Fruit fly (Drosophila melanogaster): Measurements from ENCODE around the gene CG33189.

CG33189 gene

dm6 chr3R:8744198-8744597 lies 36.4 kb downstream of the CG33189 start (continued):
- TF ChIP-seq repo (GFP tag; optimal IDR thresholded peaks at IDR 0.05), result no peak
- no peak for TF ChIP-seq CG2199 (GFP tag; IDR thresholded peaks at IDR 0.05)
- peak; percentile 46 for TF ChIP-seq NfI (GFP tag; optimal IDR thresholded peaks at IDR 0.05)
- TF ChIP-seq CG9817 (tag; optimal IDR thresholded peaks at IDR 0.05), result peak; percentile 29
- no peak for TF ChIP-seq CG6175 (GFP tag; IDR thresholded peaks at IDR 0.05)
- TF ChIP-seq Med (GFP tag), result peak; percentile 52
- TF ChIP-seq gcm2 (GFP tag; optimal IDR thresholded peaks at IDR 0.05), result peak; percentile 24
- TF ChIP-seq Sox102F (GFP tag; optimal IDR thresholded peaks at IDR 0.05), result peak; percentile 58
- TF ChIP-seq ara (GFP tag; IDR thresholded peaks at IDR 0.05), result no peak
- TF ChIP-seq ttk (GFP tag; IDR thresholded peaks at IDR 0.05), result peak; percentile 8; the same call in 1 of the 2 replicates
- peak; percentile 19; the same call in 1 of the 2 replicates for TF ChIP-seq crol (GFP tag; IDR thresholded peaks at IDR 0.05)
- TF ChIP-seq dpn (GFP tag; optimal IDR thresholded peaks at IDR 0.05), result peak in 1 of 2 experiments; percentile 50
- TF ChIP-seq CG32772 (GFP tag; IDR thresholded peaks at IDR 0.05), result 0 out of 2 replicates have a peak, but pooled peaks have one; percentile 44
- TF ChIP-seq Drgx (GFP tag; IDR thresholded peaks at IDR 0.05), result peak; percentile 66
- no peak for TF ChIP-seq Hr78 (GFP tag; optimal IDR thresholded peaks at IDR 0.05)
- TF ChIP-seq Tbp (GFP tag; optimal IDR thresholded peaks at IDR 0.05), result no peak
- no peak for TF ChIP-seq Asciz (GFP tag; optimal IDR thresholded peaks at IDR 0.05)
- TF ChIP-seq ken (GFP tag; IDR thresholded peaks at IDR 0.05), result peak; percentile 33; the same call in 1 of the 3 replicates
- no peak for TF ChIP-seq Spps (tag; optimal IDR thresholded peaks at IDR 0.05)
- TF ChIP-seq CG10267 (tag; optimal IDR thresholded peaks at IDR 0.05), result peak; percentile 17
- no peak for TF ChIP-seq CG6765 (GFP tag; optimal IDR thresholded peaks at IDR 0.05)
- no peak for TF ChIP-seq schlank (tag; optimal IDR thresholded peaks at IDR 0.05)
- TF ChIP-seq CG13424 (tag; optimal IDR thresholded peaks at IDR 0.05), result peak; percentile 52
- no peak for TF ChIP-seq Hand (GFP tag; optimal IDR thresholded peaks at IDR 0.05)
- 0 out of 2 replicates have a peak, but pooled peaks have one; percentile 32 for TF ChIP-seq dimm (GFP tag; IDR thresholded peaks at IDR 0.05)
- TF ChIP-seq CG7556 (GFP tag; optimal IDR thresholded peaks at IDR 0.05), result peak; percentile 51
- TF ChIP-seq CG15601 (tag; optimal IDR thresholded peaks at IDR 0.05), result peak; percentile 34
- no peak for TF ChIP-seq Trl (optimal IDR thresholded peaks at IDR 0.05)
- TF ChIP-seq Trl (GFP tag; optimal IDR thresholded peaks at IDR 0.05), result no peak
- peak; percentile 63 for TF ChIP-seq CG2120 (GFP tag; optimal IDR thresholded peaks at IDR 0.05)
- TF ChIP-seq CG17359 (tag; optimal IDR thresholded peaks at IDR 0.05), result peak; percentile 48
- TF ChIP-seq nerfin-2 (GFP tag; IDR thresholded peaks at IDR 0.05; ENCODE audit: partially characterized antibody), result no peak
- peak; percentile 41 for TF ChIP-seq CG1602 (GFP tag; optimal IDR thresholded peaks at IDR 0.05)
- TF ChIP-seq CG10565 (GFP tag; optimal IDR thresholded peaks at IDR 0.05), result no peak
- TF ChIP-seq NC2α (GFP tag; optimal IDR thresholded peaks at IDR 0.05), result no peak
- TF ChIP-seq CG4282 (GFP tag; optimal IDR thresholded peaks at IDR 0.05), result no peak
- no peak for TF ChIP-seq slp2 (GFP tag; optimal IDR thresholded peaks at IDR 0.05)
- no peak for TF ChIP-seq Dref (GFP tag; IDR thresholded peaks at IDR 0.05)
- no peak for TF ChIP-seq disco-r (GFP tag; optimal IDR thresholded peaks at IDR 0.05)
- peak; percentile 66 for TF ChIP-seq esg (GFP tag; conservative IDR thresholded peaks at IDR 0.05)
- no peak for TF ChIP-seq CG15479 (GFP tag; optimal IDR thresholded peaks at IDR 0.05)
- TF ChIP-seq slou (GFP tag; optimal IDR thresholded peaks at IDR 0.05), result no peak
- TF ChIP-seq dati (GFP tag; IDR thresholded peaks at IDR 0.05), result no peak
- TF ChIP-seq CG8388 (GFP tag; optimal IDR thresholded peaks at IDR 0.05), result peak; percentile 20
- peak; percentile 46 for TF ChIP-seq Hsf (GFP tag; optimal IDR thresholded peaks at IDR 0.05)
- TF ChIP-seq h (optimal IDR thresholded peaks at IDR 0.05), result no peak
- 0 out of 2 replicates have a peak, but pooled peaks have one; percentile 15 for TF ChIP-seq Taf1 (GFP tag; IDR thresholded peaks at IDR 0.05)
- TF ChIP-seq chm (GFP tag; IDR thresholded peaks at IDR 0.05), result peak; percentile 54; the same call in 1 of the 2 replicates
- TF ChIP-seq tna (GFP tag; IDR thresholded peaks at IDR 0.05; ENCODE audit: partially characterized antibody), result no peak
- TF ChIP-seq CG1024 (GFP tag; IDR thresholded peaks at IDR 0.05), result no peak
- no peak for TF ChIP-seq stwl (tag; optimal IDR thresholded peaks at IDR 0.05)
- TF ChIP-seq CG31388 (GFP tag; optimal IDR thresholded peaks at IDR 0.05), result no peak

Data from whole organism, embryonic.